Worm (Caenorhabditis elegans) whole organism, L4 larva: Measurements from ENCODE around the gene C08F11.17.

Experiments
- F37D6.2 ChIP-seq: sonication (generic microtip); optimal IDR thresholded peaks from 2 replicates; lab custom pipeline; 2016; ENCODE audit warnings: mild to moderate bottlenecking, missing genetic modification characterization, missing compliant biosample characterization
- F49E8.2 ChIP-seq: sonication (generic microtip); optimal IDR thresholded peaks from 2 replicates; lab custom pipeline; 2016; ENCODE audit warnings: missing compliant biosample characterization, mild to moderate bottlenecking, missing genetic modification characterization, borderline replicate concordance
- Y48G9A.11 ChIP-seq: fragments of 200-800 bp; sonication (Bioruptor generic); IDR thresholded peaks from 2 replicates; pipeline ENCODE4 v1.3.6; 2022; ENCODE audit warnings: missing genetic modification reagents, missing genetic modification characterization, missing compliant biosample characterization
- Y5F2A.4 ChIP-seq: fragments of 200-800 bp; sonication (Bioruptor generic); optimal IDR thresholded peaks from 2 replicates; lab custom pipeline; 2018; ENCODE audit warnings: mild to moderate bottlenecking, missing genetic modification characterization, missing compliant biosample characterization
- Y75B8A.6 ChIP-seq: fragments of 200-800 bp; sonication (Bioruptor generic); IDR thresholded peaks from 2 replicates; pipeline ENCODE4 v1.3.6; 2022; ENCODE audit warnings: missing genetic modification reagents, missing genetic modification characterization, missing compliant biosample characterization
- ZK546.5 ChIP-seq, 2 experiments: sonication (generic microtip); optimal IDR thresholded peaks; 2 replicates each; lab custom pipeline; 2017; ENCODE audit warnings: missing biosample characterization in 2 of 2, missing genetic modification characterization in 2 of 2
- aha-1 ChIP-seq: fragments of 150-350 bp; peaks from one replicate; lab custom pipeline; 2014; ENCODE audit warnings: missing biosample characterization, missing genetic modification characterization
- ama-1 ChIP-seq: fragments of 150-350 bp; optimal IDR thresholded peaks from 2 replicates; lab custom pipeline; 2014; ENCODE audit warnings: inconsistent platforms, mixed read lengths
- ceh-20 ChIP-seq: fragments of 200-800 bp; sonication (Bioruptor generic); IDR thresholded peaks from 2 replicates; pipeline ENCODE4 v1.3.6; 2022; ENCODE audit warnings: missing genetic modification reagents, missing genetic modification characterization, missing compliant biosample characterization
- ceh-44 ChIP-seq: fragments of 200-800 bp; sonication (Bioruptor generic); IDR thresholded peaks from 2 replicates; pipeline ENCODE4 v1.3.6; 2022; ENCODE audit warnings: missing genetic modification reagents, missing genetic modification characterization, missing compliant biosample characterization
- cey-2 ChIP-seq: sonication (generic microtip); optimal IDR thresholded peaks from 3 replicates; lab custom pipeline; 2017; ENCODE audit warnings: missing genetic modification characterization, mild to moderate bottlenecking, missing compliant biosample characterization, antibody characterized with exemption, borderline replicate concordance; ENCODE audit not compliant: insufficient read depth
- ctbp-1 ChIP-seq: fragments of 200-800 bp; sonication (Bioruptor generic); IDR thresholded peaks from 2 replicates; pipeline ENCODE4 v1.3.6; 2022; ENCODE audit warnings: missing genetic modification reagents, missing genetic modification characterization, missing compliant biosample characterization
- daf-12 ChIP-seq: fragments of 150-350 bp; optimal IDR thresholded peaks from 2 replicates; lab custom pipeline; 2014; ENCODE audit warnings: missing biosample characterization, missing genetic modification reagents, missing genetic modification characterization
- dmd-6 ChIP-seq: fragments of 200-800 bp; sonication (Bioruptor generic); IDR thresholded peaks from 2 replicates; pipeline ENCODE4 v1.3.6; 2022; ENCODE audit warnings: missing genetic modification reagents, missing genetic modification characterization, missing compliant biosample characterization
- dmd-8 ChIP-seq: fragments of 200-800 bp; sonication (Bioruptor generic); IDR thresholded peaks from 2 replicates; pipeline ENCODE4 v1.3.6; 2022; ENCODE audit warnings: missing genetic modification characterization, missing compliant biosample characterization
- dmd-9 ChIP-seq: fragments of 200-800 bp; sonication (Bioruptor generic); IDR thresholded peaks from 2 replicates; pipeline ENCODE4 v1.3.6; 2022; ENCODE audit warnings: missing genetic modification reagents, missing genetic modification characterization, missing compliant biosample characterization
- dpl-1 ChIP-seq: fragments of 150-350 bp; optimal IDR thresholded peaks from 2 replicates; lab custom pipeline; 2014; ENCODE audit warnings: missing biosample characterization, missing genetic modification reagents, missing genetic modification characterization
- duxl-1 ChIP-seq: sonication (generic microtip); optimal IDR thresholded peaks from 2 replicates; lab custom pipeline; 2016; ENCODE audit warnings: mild to moderate bottlenecking, missing genetic modification characterization, moderate library complexity, missing compliant biosample characterization; ENCODE audit not compliant: poor library complexity
- dve-1 ChIP-seq: sonication (generic microtip); optimal IDR thresholded peaks from 2 replicates; lab custom pipeline; 2017; ENCODE audit warnings: antibody characterized with exemption, mild to moderate bottlenecking, missing genetic modification characterization, missing compliant biosample characterization; ENCODE audit not compliant: insufficient read depth
- egl-43 ChIP-seq: fragments of 200-800 bp; sonication (Bioruptor generic); IDR thresholded peaks from 2 replicates; pipeline ENCODE4 v1.3.6; 2022; ENCODE audit warnings: missing genetic modification reagents, missing genetic modification characterization, missing compliant biosample characterization
- gei-8 ChIP-seq: fragments of 200-800 bp; sonication (Bioruptor generic); optimal IDR thresholded peaks from 2 replicates; lab custom pipeline; 2018; ENCODE audit warnings: mild to moderate bottlenecking, missing genetic modification characterization, missing compliant biosample characterization
- hif-1 ChIP-seq, 2 experiments: sonication (generic microtip); optimal IDR thresholded peaks; 2 replicates each; lab custom pipeline; 2016 to 2017; ENCODE audit warnings: missing compliant biosample characterization in 2 of 2, missing genetic modification characterization in 2 of 2, missing genetic modification reagents in 2 of 2, missing genotype in 2 of 2, mild to moderate bottlenecking in 1 of 2
- hlh-30 ChIP-seq: sonication (generic microtip); optimal IDR thresholded peaks from 2 replicates; lab custom pipeline; 2017; ENCODE audit warnings: antibody characterized with exemption, mild to moderate bottlenecking, missing genetic modification characterization, missing compliant biosample characterization; ENCODE audit not compliant: insufficient read depth
- hmg-1.1 ChIP-seq: fragments of 200-800 bp; sonication (Bioruptor generic); IDR thresholded peaks from 2 replicates; pipeline ENCODE4 v1.3.6; 2022; ENCODE audit warnings: missing genetic modification reagents, missing genetic modification characterization, missing compliant biosample characterization
- lin-38 ChIP-seq: fragments of 200-800 bp; sonication (Bioruptor generic); IDR thresholded peaks from 2 replicates; pipeline ENCODE4 v1.3.6; 2022; ENCODE audit warnings: missing genetic modification reagents, missing genetic modification characterization, missing compliant biosample characterization
- lsy-2 ChIP-seq, 2 experiments: fragments of 150-350 bp in 1 of 2; sonication (generic microtip) in 1 of 2; optimal IDR thresholded peaks; 2 replicates each; lab custom pipeline; 2014 to 2017; ENCODE audit warnings: missing biosample characterization in 2 of 2, missing genetic modification characterization in 2 of 2
- mep-1 ChIP-seq: fragments of 150-350 bp; sonication (generic microtip); optimal IDR thresholded peaks from 3 replicates; lab custom pipeline; 2014; ENCODE audit warnings: missing biosample characterization, missing genetic modification characterization
- mes-2 ChIP-seq: sonication (generic microtip); optimal IDR thresholded peaks from 2 replicates; lab custom pipeline; 2016; ENCODE audit warnings: missing genotype, mild to moderate bottlenecking, missing genetic modification characterization, missing compliant biosample characterization; ENCODE audit not compliant: poor library complexity, severe bottlenecking
- mxl-2 ChIP-seq: fragments of 200-800 bp; sonication (Bioruptor generic); conservative IDR thresholded peaks from 2 replicates; pipeline ENCODE4 v1.3.6; 2022; ENCODE audit warnings: missing genetic modification reagents, missing genetic modification characterization, missing compliant biosample characterization
- mxl-3 ChIP-seq: fragments of 200-800 bp; sonication (Bioruptor generic); optimal IDR thresholded peaks from 2 replicates; lab custom pipeline; 2018; ENCODE audit warnings: mild to moderate bottlenecking, missing genetic modification characterization, missing compliant biosample characterization
- nhr-10 ChIP-seq: fragments of 150-350 bp; optimal IDR thresholded peaks from 2 replicates; lab custom pipeline; 2014; ENCODE audit warnings: missing biosample characterization, missing genetic modification characterization
- nhr-102 ChIP-seq: sonication (generic microtip); optimal IDR thresholded peaks from 2 replicates; lab custom pipeline; 2016; ENCODE audit warnings: mild to moderate bottlenecking, missing genetic modification characterization, moderate library complexity, missing compliant biosample characterization
- nhr-25 ChIP-seq: sonication (generic microtip); optimal IDR thresholded peaks from 2 replicates; lab custom pipeline; 2017; ENCODE audit warnings: missing genetic modification characterization, mild to moderate bottlenecking, missing compliant biosample characterization, antibody characterized with exemption, moderate library complexity, borderline replicate concordance; ENCODE audit not compliant: insufficient read depth
- nhr-48 ChIP-seq: sonication (generic microtip); optimal IDR thresholded peaks from 2 replicates; lab custom pipeline; 2016; ENCODE audit warnings: mild to moderate bottlenecking, missing genetic modification characterization, missing compliant biosample characterization
- nhr-76 ChIP-seq: fragments of 150-350 bp; optimal IDR thresholded peaks from 2 replicates; lab custom pipeline; 2014; ENCODE audit warnings: missing biosample characterization, missing genetic modification characterization
- saeg-2 ChIP-seq: fragments of 200-800 bp; sonication (Bioruptor generic); IDR thresholded peaks from 2 replicates; pipeline ENCODE4 v1.3.6; 2022; ENCODE audit warnings: missing genetic modification reagents, missing genetic modification characterization, missing compliant biosample characterization
- snpc-4 ChIP-seq: fragments of 150-350 bp; optimal IDR thresholded peaks from 2 replicates; lab custom pipeline; 2014; ENCODE audit warnings: missing biosample characterization, missing genetic modification characterization
- spr-1 ChIP-seq: sonication (generic microtip); optimal IDR thresholded peaks from 2 replicates; lab custom pipeline; 2016; ENCODE audit warnings: mild to moderate bottlenecking, missing genetic modification characterization, missing compliant biosample characterization
- spr-3 ChIP-seq: fragments of 200-800 bp; sonication (Bioruptor generic); optimal IDR thresholded peaks from 2 replicates; lab custom pipeline; 2018; ENCODE audit warnings: mild to moderate bottlenecking, missing genetic modification characterization, missing compliant biosample characterization
- tra-1 ChIP-seq: fragments of 200-800 bp; sonication (Bioruptor generic); IDR thresholded peaks from 2 replicates; pipeline ENCODE4 v1.3.6; 2022; ENCODE audit warnings: missing genetic modification reagents, missing genetic modification characterization, missing compliant biosample characterization
- unc-130 ChIP-seq: sonication (generic microtip); optimal IDR thresholded peaks from 2 replicates; lab custom pipeline; 2016; ENCODE audit warnings: missing genetic modification reagents, missing genetic modification characterization, missing compliant biosample characterization
- unc-62 ChIP-seq, 3 experiments: fragments of 150-350 bp in 1 of 3; sonication (generic microtip); optimal IDR thresholded peaks in 2 of 3; peaks in 1 of 3; 1 replicate in 1 of 3; 2 replicates in 2 of 3; lab custom pipeline; 2014 to 2017; ENCODE audit warnings: missing biosample characterization in 3 of 3, missing genetic modification characterization in 3 of 3, missing genetic modification reagents in 3 of 3, missing genotype in 1 of 3
- vab-7 ChIP-seq: fragments of 200-800 bp; sonication (Bioruptor generic); IDR thresholded peaks from 2 replicates; pipeline ENCODE4 v1.3.6; 2022; ENCODE audit warnings: missing genetic modification reagents, missing genetic modification characterization, missing compliant biosample characterization
- zip-11 ChIP-seq: fragments of 200-800 bp; sonication (Bioruptor generic); IDR thresholded peaks from 2 replicates; pipeline ENCODE4 v1.3.6; 2022; ENCODE audit warnings: missing genetic modification characterization, missing compliant biosample characterization
- zip-2 ChIP-seq: fragments of 150-350 bp; optimal IDR thresholded peaks from 2 replicates; lab custom pipeline; 2014; ENCODE audit warnings: missing biosample characterization, missing genetic modification characterization
- ztf-7 ChIP-seq: fragments of 150-350 bp; optimal IDR thresholded peaks from 2 replicates; lab custom pipeline; 2014; ENCODE audit warnings: missing biosample characterization, missing genetic modification characterization

The C08F11.17 gene

DNA sequence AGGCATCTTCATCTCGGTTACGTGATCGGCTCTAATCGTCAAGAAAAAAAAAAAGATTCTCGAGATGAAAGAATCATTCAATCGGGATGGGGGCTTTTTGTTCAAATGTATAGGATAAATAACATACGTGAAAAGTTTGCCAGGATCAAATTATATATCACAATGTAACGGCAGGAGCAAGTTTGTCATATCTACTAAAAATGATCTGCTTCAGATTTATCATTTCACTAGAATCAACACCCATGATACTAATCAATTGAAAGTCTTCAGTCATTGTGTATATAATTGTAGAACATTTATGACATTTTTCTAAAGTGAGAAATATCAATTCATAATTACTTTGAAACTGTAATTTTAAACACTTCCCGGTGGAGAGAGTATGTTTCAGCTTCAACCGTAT lies 46.8 kb upstream of the C08F11.17 start:
- peak; percentile 72 for TF ChIP-seq aha-1
- TF ChIP-seq Y5F2A.4 (GFP tag; lab: Kevin White, UChicago): no peak
- peak in 1 of 2 experiments; percentile 61 for TF ChIP-seq unc-62 (GFP tag; optimal IDR thresholded peaks at IDR 0.05 in 1 of 2; lab: Kevin White, UChicago)
- TF ChIP-seq unc-62 (tag; optimal IDR thresholded peaks at IDR 0.05; lab: Kevin White, UChicago): no peak
- TF ChIP-seq, all 104 proteins: peak for 2

DNA sequence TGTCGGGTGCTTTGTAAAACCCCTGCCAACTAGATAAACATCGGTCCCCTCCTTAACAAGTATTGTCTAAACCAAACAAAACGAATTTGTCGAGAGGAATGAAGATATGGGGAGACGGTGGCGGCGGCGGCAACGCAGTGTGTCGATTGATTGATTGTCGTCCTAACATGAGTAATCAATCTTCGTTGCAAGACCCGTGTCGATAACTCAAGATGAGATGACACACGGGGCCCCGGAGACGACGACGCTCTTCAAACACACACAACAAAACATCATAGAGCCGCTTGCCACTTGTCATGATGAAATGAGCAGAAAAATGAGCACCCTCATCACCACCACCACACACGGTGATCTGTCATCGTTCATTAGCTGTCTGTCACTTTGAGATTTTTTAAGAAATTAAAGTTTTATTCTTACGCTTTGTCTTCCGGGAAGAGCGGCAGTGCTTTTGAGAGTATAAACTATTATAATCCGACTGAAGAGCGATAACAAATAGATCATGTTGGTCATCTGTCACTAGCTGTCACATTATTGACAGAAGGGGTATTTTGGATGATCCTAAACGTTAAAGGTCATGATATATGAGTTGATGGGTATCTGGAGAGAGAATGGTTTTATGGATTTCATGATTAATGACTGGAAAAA lies 45.7 kb upstream of the C08F11.17 start:
- no peak for TF ChIP-seq snpc-4 (tag; lab: Kevin White, UChicago)
- no peak for TF ChIP-seq egl-43 (GFP tag; lab: Robert Waterston, UW)
- TF ChIP-seq dmd-6 (GFP tag; lab: Robert Waterston, UW): no peak
- no peak for TF ChIP-seq nhr-102
- no peak for TF ChIP-seq nhr-25 (tag; lab: Kevin White, UChicago)
- no peak for TF ChIP-seq gei-8 (GFP tag; lab: Kevin White, UChicago)
- peak; percentile 37; the same call in 1 of the 2 replicates for TF ChIP-seq tra-1
- no peak for TF ChIP-seq spr-1 (tag; lab: Kevin White, UChicago)
- no peak for TF ChIP-seq cey-2 (tag; lab: Kevin White, UChicago)
- no peak for TF ChIP-seq ZK546.5 (tag; optimal IDR thresholded peaks at IDR 0.05; lab: Kevin White, UChicago)
- TF ChIP-seq mep-1 (tag; lab: Kevin White, UChicago): no peak
- no peak for TF ChIP-seq lsy-2 (tag; optimal IDR thresholded peaks at IDR 0.05; lab: Kevin White, UChicago)
- peak; percentile 95 for TF ChIP-seq ceh-20 (GFP tag; lab: Robert Waterston, UW)
- TF ChIP-seq dmd-8 (GFP tag; lab: Robert Waterston, UW): no peak
- no peak for TF ChIP-seq mxl-2
- no peak for TF ChIP-seq zip-2 (tag; lab: Kevin White, UChicago)
- TF ChIP-seq saeg-2 (GFP tag; lab: Robert Waterston, UW): no peak
- no peak for TF ChIP-seq duxl-1 (tag; lab: Kevin White, UChicago)
- TF ChIP-seq F49E8.2 (tag; lab: Kevin White, UChicago): no peak
- no peak for TF ChIP-seq unc-130 (GFP tag; lab: Kevin White, UChicago)
- TF ChIP-seq spr-3 (GFP tag; lab: Kevin White, UChicago): no peak
- TF ChIP-seq ceh-44: no peak
- no peak for TF ChIP-seq nhr-76
- no peak for TF ChIP-seq ama-1
- peak in 1 of 2 experiments; percentile 100 for TF ChIP-seq unc-62 (GFP tag; optimal IDR thresholded peaks at IDR 0.05 in 1 of 2; lab: Kevin White, UChicago)
- peak; percentile 82 for TF ChIP-seq unc-62 (tag; optimal IDR thresholded peaks at IDR 0.05; lab: Kevin White, UChicago)
- no peak for TF ChIP-seq nhr-10 (tag; lab: Kevin White, UChicago)
- no peak for TF ChIP-seq Y75B8A.6
- no peak for TF ChIP-seq lin-38
- TF ChIP-seq hif-1 (tag; optimal IDR thresholded peaks at IDR 0.05; lab: Kevin White, UChicago): no peak
- TF ChIP-seq dmd-9: no peak
- TF ChIP-seq daf-12 (tag; lab: Kevin White, UChicago): no peak
- peak; percentile 8 for TF ChIP-seq hlh-30 (tag; lab: Kevin White, UChicago)
- TF ChIP-seq dpl-1 (GFP tag; lab: Kevin White, UChicago): no peak
- TF ChIP-seq dve-1 (tag; lab: Kevin White, UChicago): no peak
- no peak for TF ChIP-seq mxl-3
- no peak for TF ChIP-seq nhr-48 (tag; lab: Kevin White, UChicago)
- TF ChIP-seq vab-7 (GFP tag; lab: Robert Waterston, UW): no peak
- peak; percentile 12 for TF ChIP-seq mes-2 (tag; lab: Kevin White, UChicago)
- TF ChIP-seq zip-11 (GFP tag; lab: Robert Waterston, UW): no peak
- TF ChIP-seq F37D6.2 (tag; lab: Kevin White, UChicago): no peak
- TF ChIP-seq hmg-1.1 (GFP tag; lab: Robert Waterston, UW): 0 out of 2 replicates have a peak, but pooled peaks have one; percentile 21
- TF ChIP-seq ztf-7 (tag; lab: Kevin White, UChicago): no peak
- no peak for TF ChIP-seq Y48G9A.11 (GFP tag; lab: Robert Waterston, UW)
- TF ChIP-seq ctbp-1: no peak
